Fruit fly (Drosophila melanogaster) whole organism, embryonic: ENCODE results near the gene Rab19.
A peak's percentile ranks its signal among the peaks of the same experiment; 100 is the strongest.

Experiments
- Abd-B ChIP-seq: fragments of 200-800 bp; sonication (Bioruptor generic); optimal IDR thresholded peaks from 2 replicates; lab custom pipeline; 2018; ENCODE audit warnings: missing biosample characterization, mild to moderate bottlenecking, missing genetic modification characterization, moderate library complexity
- B-H2 ChIP-seq: fragments of 200-800 bp; sonication (Bioruptor generic); optimal IDR thresholded peaks from 2 replicates; lab custom pipeline; 2018; ENCODE audit warnings: missing biosample characterization, mild to moderate bottlenecking, missing genetic modification characterization
- CG10209 ChIP-seq: fragments of 200-800 bp; sonication (Bioruptor generic); optimal IDR thresholded peaks from 3 replicates; lab custom pipeline; 2017; ENCODE audit warnings: missing biosample characterization, mild to moderate bottlenecking, missing genetic modification characterization, missing genetic modification reagents
- CG10321 ChIP-seq: fragments of 200-800 bp; sonication (Bioruptor generic); IDR thresholded peaks from 2 replicates; pipeline ENCODE4 v1.3.6; 2022; ENCODE audit warnings: missing biosample characterization, missing genetic modification characterization
- CG14860 ChIP-seq: fragments of 200-800 bp; sonication (Bioruptor generic); IDR thresholded peaks from 3 replicates; pipeline ENCODE4 v1.3.6; 2022; ENCODE audit warnings: missing biosample characterization, missing genetic modification characterization; ENCODE audit not compliant: partially characterized antibody
- CG15011 ChIP-seq: fragments of 200-800 bp; sonication (Bioruptor generic); optimal IDR thresholded peaks from 3 replicates; lab custom pipeline; 2018; ENCODE audit warnings: missing biosample characterization, mild to moderate bottlenecking, missing genetic modification characterization
- CG15601 ChIP-seq: fragments of 200-800 bp; sonication (Bioruptor generic); optimal IDR thresholded peaks from 3 replicates; lab custom pipeline; 2019; ENCODE audit warnings: missing biosample characterization, mild to moderate bottlenecking, missing genetic modification characterization, moderate library complexity
- CG15696 ChIP-seq: fragments of 200-800 bp; sonication (Bioruptor generic); optimal IDR thresholded peaks from 2 replicates; lab custom pipeline; 2019; ENCODE audit warnings: missing biosample characterization, mild to moderate bottlenecking, missing genetic modification characterization, moderate library complexity
- CG17612 ChIP-seq: fragments of 200-800 bp; sonication (Bioruptor generic); IDR thresholded peaks from 2 replicates; pipeline ENCODE4 v1.3.6; 2022; ENCODE audit warnings: missing biosample characterization, missing genetic modification characterization
- CG18476 ChIP-seq: fragments of 200-800 bp; sonication (Bioruptor generic); optimal IDR thresholded peaks from 2 replicates; lab custom pipeline; 2016; ENCODE audit warnings: missing biosample characterization, mild to moderate bottlenecking, missing genetic modification characterization
- CG18764 ChIP-seq: fragments of 200-800 bp; sonication (Bioruptor generic); optimal IDR thresholded peaks from 3 replicates; lab custom pipeline; 2016; ENCODE audit warnings: missing biosample characterization, missing genetic modification characterization
- CG2116 ChIP-seq: fragments of 200-800 bp; sonication (Bioruptor generic); optimal IDR thresholded peaks from 3 replicates; lab custom pipeline; 2018; ENCODE audit warnings: missing biosample characterization, mild to moderate bottlenecking, missing genetic modification characterization
- CG30020 ChIP-seq: fragments of 200-800 bp; optimal IDR thresholded peaks from 2 replicates; lab custom pipeline; 2019; ENCODE audit warnings: missing biosample characterization, mild to moderate bottlenecking, missing genetic modification characterization, moderate library complexity
- CG31388 ChIP-seq: fragments of 200-800 bp; sonication (Bioruptor generic); optimal IDR thresholded peaks from 2 replicates; lab custom pipeline; 2016; ENCODE audit warnings: missing biosample characterization, missing genetic modification characterization
- CG3838 ChIP-seq: fragments of 200-800 bp; sonication (Bioruptor generic); optimal IDR thresholded peaks from 3 replicates; lab custom pipeline; 2016; ENCODE audit warnings: missing biosample characterization, missing genetic modification characterization
- CG4404 ChIP-seq: fragments of 200-800 bp; sonication (Bioruptor generic); IDR thresholded peaks from 2 replicates; pipeline ENCODE4 v1.3.6; 2022; ENCODE audit warnings: missing biosample characterization, missing genetic modification characterization
- CG5245 ChIP-seq: fragments of 200-800 bp; sonication (Bioruptor generic); optimal IDR thresholded peaks from 3 replicates; lab custom pipeline; 2016; ENCODE audit warnings: missing biosample characterization, missing genetic modification characterization
- CG7271 ChIP-seq: fragments of 200-800 bp; sonication (Bioruptor generic); optimal IDR thresholded peaks from 2 replicates; lab custom pipeline; 2018; ENCODE audit warnings: missing biosample characterization, mild to moderate bottlenecking, missing genetic modification characterization, moderate library complexity
- CG7928 ChIP-seq: fragments of 200-800 bp; sonication (Bioruptor generic); optimal IDR thresholded peaks from 2 replicates; lab custom pipeline; 2017; ENCODE audit warnings: missing biosample characterization, mild to moderate bottlenecking, missing genetic modification characterization
- CG8359 ChIP-seq: fragments of 200-800 bp; sonication (Bioruptor generic); optimal IDR thresholded peaks from 2 replicates; lab custom pipeline; 2017; ENCODE audit warnings: missing biosample characterization, mild to moderate bottlenecking, missing genetic modification characterization, borderline replicate concordance
- CG9609 ChIP-seq: fragments of 200-800 bp; sonication (Bioruptor generic); optimal IDR thresholded peaks from 3 replicates; lab custom pipeline; 2016; ENCODE audit warnings: missing biosample characterization, missing genetic modification characterization
- Camta ChIP-seq: fragments of 200-800 bp; sonication (Bioruptor generic); optimal IDR thresholded peaks from 2 replicates; lab custom pipeline; 2016; ENCODE audit warnings: missing biosample characterization, missing genetic modification characterization
- Dad ChIP-seq: fragments of 200-800 bp; sonication (Bioruptor generic); optimal IDR thresholded peaks from 3 replicates; lab custom pipeline; 2016; ENCODE audit warnings: missing biosample characterization, missing genetic modification characterization
- Doc3 ChIP-seq: fragments of 200-800 bp; sonication (Bioruptor generic); IDR thresholded peaks from 3 replicates; pipeline ENCODE4 v1.3.6; 2022; ENCODE audit warnings: missing biosample characterization, missing genetic modification characterization; ENCODE audit not compliant: partially characterized antibody
- Fer2 ChIP-seq: fragments of 200-800 bp; sonication (Bioruptor generic); optimal IDR thresholded peaks from 2 replicates; lab custom pipeline; 2018; ENCODE audit warnings: missing biosample characterization, mild to moderate bottlenecking, missing genetic modification characterization, moderate library complexity
- Hey ChIP-seq: fragments of 200-800 bp; sonication (Bioruptor generic); optimal IDR thresholded peaks from 3 replicates; lab custom pipeline; 2018; ENCODE audit warnings: missing biosample characterization, mild to moderate bottlenecking, missing genetic modification characterization
- NK7.1 ChIP-seq: fragments of 200-800 bp; sonication (Bioruptor generic); optimal IDR thresholded peaks from 3 replicates; lab custom pipeline; 2016; ENCODE audit warnings: missing biosample characterization, missing genetic modification characterization
- NfI ChIP-seq: fragments of 200-800 bp; sonication (Bioruptor generic); optimal IDR thresholded peaks from 3 replicates; lab custom pipeline; 2018; ENCODE audit warnings: missing biosample characterization, mild to moderate bottlenecking, missing genetic modification characterization, moderate library complexity
- Ptx1 ChIP-seq: fragments of 200-800 bp; sonication (Bioruptor generic); IDR thresholded peaks from 2 replicates; pipeline ENCODE4 v1.3.6; 2022; ENCODE audit warnings: missing biosample characterization, missing genetic modification characterization
- Sry-δ ChIP-seq: fragments of 200-800 bp; sonication (Bioruptor generic); optimal IDR thresholded peaks from 2 replicates; lab custom pipeline; 2016; ENCODE audit warnings: missing biosample characterization, missing genetic modification characterization
- Tbp ChIP-seq: fragments of >200 bp; optimal IDR thresholded peaks from 2 replicates; lab custom pipeline; 2018; ENCODE audit warnings: missing biosample characterization, missing genetic modification characterization
- abd-A ChIP-seq: fragments of 200-800 bp; sonication (Bioruptor generic); optimal IDR thresholded peaks from 3 replicates; lab custom pipeline; 2019; ENCODE audit warnings: missing biosample characterization, mild to moderate bottlenecking, missing genetic modification characterization, moderate library complexity
- ara ChIP-seq: fragments of 200-800 bp; sonication (Bioruptor generic); IDR thresholded peaks from 2 replicates; pipeline ENCODE4 v1.3.6; 2022; ENCODE audit warnings: missing biosample characterization, missing genetic modification characterization
- bab2 ChIP-seq: fragments of 200-800 bp; sonication (Bioruptor generic); optimal IDR thresholded peaks from 2 replicates; lab custom pipeline; 2016; ENCODE audit warnings: missing biosample characterization, missing genetic modification characterization
- btn ChIP-seq: fragments of 200-800 bp; sonication (Bioruptor generic); optimal IDR thresholded peaks from 2 replicates; lab custom pipeline; 2016; ENCODE audit warnings: missing biosample characterization, missing genetic modification characterization
- dm ChIP-seq: fragments of 200-800 bp; sonication (Bioruptor generic); optimal IDR thresholded peaks from 3 replicates; lab custom pipeline; 2016; ENCODE audit warnings: missing biosample characterization, missing genetic modification characterization
- emc ChIP-seq: fragments of 200-800 bp; sonication (Bioruptor generic); optimal IDR thresholded peaks from 2 replicates; lab custom pipeline; 2016; ENCODE audit warnings: missing biosample characterization, missing genetic modification characterization
- fd102C ChIP-seq: fragments of 200-800 bp; sonication (Bioruptor generic); optimal IDR thresholded peaks from 2 replicates; lab custom pipeline; 2018; ENCODE audit warnings: missing biosample characterization, mild to moderate bottlenecking, missing genetic modification characterization, moderate library complexity
- fru ChIP-seq: fragments of >200 bp; optimal IDR thresholded peaks from 2 replicates; lab custom pipeline; 2017
- ind ChIP-seq: fragments of 200-800 bp; sonication (Bioruptor generic); optimal IDR thresholded peaks from 3 replicates; lab custom pipeline; 2016; ENCODE audit warnings: missing biosample characterization, missing genetic modification characterization
- nerfin-1 ChIP-seq: fragments of 200-800 bp; sonication (Bioruptor generic); optimal IDR thresholded peaks from 3 replicates; lab custom pipeline; 2019; ENCODE audit warnings: missing biosample characterization, mild to moderate bottlenecking, missing genetic modification characterization, moderate library complexity
- nmo ChIP-seq: fragments of 200-800 bp; sonication (Bioruptor generic); optimal IDR thresholded peaks from 2 replicates; lab custom pipeline; 2018; ENCODE audit warnings: missing biosample characterization, mild to moderate bottlenecking, missing genetic modification characterization, moderate library complexity
- pzg ChIP-seq: fragments of 200-800 bp; sonication (Bioruptor generic); optimal IDR thresholded peaks from 3 replicates; lab custom pipeline; 2018; ENCODE audit warnings: missing biosample characterization, mild to moderate bottlenecking, missing genetic modification characterization, moderate library complexity
- row ChIP-seq: fragments of 200-800 bp; sonication (Bioruptor generic); IDR thresholded peaks from 3 replicates; pipeline ENCODE4 v1.3.6; 2022; ENCODE audit warnings: missing biosample characterization, missing genetic modification characterization
- sc ChIP-seq, 3 experiments: fragments of >200 bp in 2 of 3; fragments of 200-800 bp in 1 of 3; sonication (Bioruptor generic) in 1 of 3; optimal IDR thresholded peaks; 2 replicates in 2 of 3; 3 replicates in 1 of 3; lab custom pipeline; 2017; ENCODE audit warnings: mild to moderate bottlenecking in 1 of 3, missing biosample characterization in 1 of 3, missing genetic modification characterization in 1 of 3, missing genetic modification reagents in 1 of 3
- slp2 ChIP-seq: fragments of 200-800 bp; sonication (Bioruptor generic); optimal IDR thresholded peaks from 2 replicates; lab custom pipeline; 2016; ENCODE audit warnings: missing biosample characterization, missing genetic modification characterization
- ttk ChIP-seq: fragments of 200-800 bp; sonication (Bioruptor generic); IDR thresholded peaks from 2 replicates; pipeline ENCODE4 v2.1.2; 2022; ENCODE audit warnings: missing biosample characterization, missing genetic modification characterization
- vfl ChIP-seq: fragments of 200-800 bp; sonication (Bioruptor generic); optimal IDR thresholded peaks from 2 replicates; lab custom pipeline; 2016; ENCODE audit warnings: missing biosample characterization, missing genetic modification characterization

The Rab19 gene

DNA sequence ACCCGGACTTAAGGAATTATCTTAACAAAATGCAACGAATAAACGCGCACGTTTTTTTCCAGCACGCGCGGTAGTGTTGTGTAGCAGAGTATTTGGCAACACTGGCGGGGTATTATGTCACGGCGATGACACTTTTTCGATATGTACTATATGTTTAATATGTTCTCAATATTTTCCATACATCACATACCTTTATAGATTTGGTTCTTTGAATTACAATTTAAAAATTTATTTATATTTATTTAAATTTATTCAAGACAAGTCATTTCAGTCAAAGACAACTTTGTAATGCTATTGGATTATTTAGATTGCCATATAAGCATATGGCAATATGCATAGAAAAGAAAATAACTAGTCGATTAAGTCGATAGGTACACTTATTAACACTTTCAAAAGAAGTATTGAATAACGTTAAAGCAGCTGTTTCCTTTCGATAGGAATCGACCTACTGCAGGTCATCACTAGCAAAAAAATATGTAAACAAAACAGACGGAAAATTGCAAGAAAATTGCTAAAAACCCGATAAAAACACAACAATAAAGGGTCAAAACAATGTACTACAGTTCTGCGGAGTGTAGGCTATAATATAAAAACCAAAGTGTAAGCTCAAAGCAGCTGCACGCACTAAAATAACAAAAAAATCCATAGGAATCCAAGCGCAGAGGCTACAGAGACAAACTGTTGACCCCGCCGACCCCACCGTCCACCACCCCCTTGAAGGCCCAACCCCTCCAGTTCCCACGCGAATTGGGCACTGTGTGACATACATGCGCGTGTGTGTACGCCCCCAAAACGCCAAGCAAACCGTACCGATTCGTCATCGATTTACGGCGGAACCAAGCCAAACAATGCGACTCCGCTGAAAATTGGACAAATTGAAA, 49.5 kb downstream of the Rab19 start, which contains the start of the genes CG7182 and GAPcenA (continued):
- TF ChIP-seq nmo (GFP tag; lab: Kevin White, UChicago) (peak; percentile 83), fru (lab: Kevin White, UChicago) (no peak), NK7.1 (GFP tag; lab: Kevin White, UChicago) (peak; percentile 3), pzg (GFP tag; lab: Kevin White, UChicago) (peak; percentile 36), CG15011 (GFP tag; lab: Kevin White, UChicago) (peak; percentile 52), fd102C (no peak), CG15696 (tag; lab: Kevin White, UChicago) (peak; percentile 69), abd-A (tag; lab: Kevin White, UChicago) (no peak), CG18764 (GFP tag; lab: Kevin White, UChicago) (peak; percentile 42), CG31388 (peak; percentile 24), NfI (GFP tag; lab: Kevin White, UChicago) (peak; percentile 75), Ptx1 (peak; percentile 67), CG15601 (peak; percentile 79), CG10209 (GFP tag; lab: Kevin White, UChicago) (peak; percentile 69), Doc3 (GFP tag; lab: Robert Waterston, UW) (0 out of 3 replicates have a peak, but pooled peaks have one; percentile 48), CG4404 (GFP tag; lab: Robert Waterston, UW) (peak; percentile 33), CG10321 (no peak), CG2116 (GFP tag; lab: Kevin White, UChicago) (peak; percentile 72), CG30020 (tag; lab: Kevin White, UChicago) (peak; percentile 82), CG7928 (GFP tag; lab: Kevin White, UChicago) (no peak), CG14860 (GFP tag; lab: Robert Waterston, UW) (peak; percentile 32; the same call in 1 of the 3 replicates), ttk (0 out of 2 replicates have a peak, but pooled peaks have one; percentile 10), CG7271 (tag; lab: Kevin White, UChicago) (peak; percentile 39), Tbp (GFP tag; lab: Kevin White, UChicago) (no peak), Camta (peak; percentile 26), CG5245 (GFP tag; lab: Kevin White, UChicago) (peak; percentile 34), Hey (tag; lab: Kevin White, UChicago) (no peak), Fer2 (tag; lab: Kevin White, UChicago) (peak; percentile 62), Sry-δ (GFP tag; lab: Kevin White, UChicago) (peak; percentile 86), CG8359 (GFP tag; lab: Kevin White, UChicago) (no peak), CG17612 (GFP tag; lab: Robert Waterston, UW) (no peak), bab2 (peak; percentile 7), btn (GFP tag; lab: Kevin White, UChicago) (no peak), nerfin-1 (tag; lab: Kevin White, UChicago) (peak; percentile 67), slp2 (GFP tag; lab: Kevin White, UChicago) (peak; percentile 0), CG9609 (GFP tag; lab: Kevin White, UChicago) (peak; percentile 16), B-H2 (GFP tag; lab: Kevin White, UChicago) (peak; percentile 83), CG3838 (no peak), ara (GFP tag; lab: Robert Waterston, UW) (no peak), dm (peak; percentile 91), Dad (no peak), ind (GFP tag; lab: Kevin White, UChicago) (peak; percentile 71), Abd-B (peak; percentile 71), row (GFP tag; lab: Robert Waterston, UW) (peak; percentile 85), vfl (peak; percentile 25), CG18476 (GFP tag; lab: Kevin White, UChicago) (peak; percentile 56), sc (optimal IDR thresholded peaks at IDR 0.05; lab: Kevin White, UChicago) (no peak), sc (GFP tag; optimal IDR thresholded peaks at IDR 0.05; lab: Kevin White, UChicago) (peak; percentile 56), emc (GFP tag; lab: Kevin White, UChicago) (no peak)
